Fruit fly (Drosophila melanogaster): ENCODE results near the gene CG7120.

DNA sequence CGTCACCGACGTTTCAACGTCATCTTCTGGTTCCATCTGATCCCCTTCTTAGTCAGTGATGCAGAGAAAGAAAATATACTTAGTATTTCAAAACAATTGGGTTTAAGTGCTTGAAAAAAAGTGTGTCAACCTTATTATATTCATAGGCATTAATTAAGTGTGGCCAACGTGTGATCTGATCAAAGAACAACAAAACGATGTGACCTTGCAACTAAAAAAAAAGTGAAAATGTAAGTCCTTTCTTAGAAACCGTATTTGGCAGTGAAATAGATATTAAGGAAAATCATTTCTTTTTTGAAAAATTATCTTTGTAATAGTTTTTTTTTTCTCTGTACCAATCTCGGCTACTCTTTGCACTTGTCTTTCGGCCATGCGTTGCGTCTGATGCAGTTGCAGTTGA is 10.7 kb upstream of the CG7120 start:
- TF ChIP-seq CG8478 (optimal IDR thresholded peaks at IDR 0.05) = no peak
- no peak for TF ChIP-seq CTCF (optimal IDR thresholded peaks at IDR 0.05)

All from S2 (cell line).